Fruit fly (Drosophila melanogaster): ENCODE data around the gene Idgf2.

- TF ChIP-seq fd96Ca (GFP tag; IDR thresholded peaks at IDR 0.05) (no peak), CG13204 (GFP tag; optimal IDR thresholded peaks at IDR 0.05) (peak; percentile 44), CG10348 (GFP tag; IDR thresholded peaks at IDR 0.05) (no peak), CG4496 (GFP tag; IDR thresholded peaks at IDR 0.05) (no peak), rn (GFP tag; IDR thresholded peaks at IDR 0.05) (no peak), Ets98B (GFP tag; IDR thresholded peaks at IDR 0.05) (no peak), Pif1B (GFP tag; optimal IDR thresholded peaks at IDR 0.05) (no peak), EcR (GFP tag; optimal IDR thresholded peaks at IDR 0.05) (peak; percentile 97), CG8159 (tag; optimal IDR thresholded peaks at IDR 0.05) (no peak), CG9948 (tag; optimal IDR thresholded peaks at IDR 0.05) (no peak), CG15710 (tag; optimal IDR thresholded peaks at IDR 0.05) (no peak), CG14655 (GFP tag; optimal IDR thresholded peaks at IDR 0.05) (no peak), CG17806 (tag; optimal IDR thresholded peaks at IDR 0.05) (no peak), CG8301 (tag; optimal IDR thresholded peaks at IDR 0.05) (no peak)
These were observed 814 bp downstream of the Idgf2 start for dm6 chr2L:16447875-16448412.
